Fruit fly (Drosophila melanogaster) whole organism, embryonic: ENCODE results near the gene CG10116.

Experiments
- Antp ChIP-seq: fragments of 200-800 bp; sonication (Bioruptor generic); optimal IDR thresholded peaks from 3 replicates; lab custom pipeline; 2016; ENCODE audit warnings: missing biosample characterization, missing genetic modification characterization
- Blimp-1 ChIP-seq: fragments of 200-800 bp; sonication (Bioruptor generic); optimal IDR thresholded peaks from 3 replicates; lab custom pipeline; 2018; ENCODE audit warnings: missing biosample characterization, missing genetic modification characterization, mild to moderate bottlenecking, moderate library complexity, missing genetic modification reagents
- Bteb2 ChIP-seq: fragments of 200-800 bp; sonication (Bioruptor generic); optimal IDR thresholded peaks from 2 replicates; lab custom pipeline; 2016; ENCODE audit warnings: missing biosample characterization, missing genetic modification characterization
- CG11504 ChIP-seq: fragments of 200-800 bp; sonication (Bioruptor generic); optimal IDR thresholded peaks from 3 replicates; lab custom pipeline; 2019; ENCODE audit warnings: missing biosample characterization, mild to moderate bottlenecking, missing genetic modification characterization, moderate library complexity
- CG13123 ChIP-seq: fragments of 200-800 bp; sonication (Bioruptor generic); optimal IDR thresholded peaks from 2 replicates; lab custom pipeline; 2016; ENCODE audit warnings: missing biosample characterization, missing genetic modification characterization
- CG13894 ChIP-seq: fragments of 200-800 bp; sonication (Bioruptor generic); optimal IDR thresholded peaks from 3 replicates; lab custom pipeline; 2018; ENCODE audit warnings: missing biosample characterization, mild to moderate bottlenecking, missing genetic modification characterization, moderate library complexity
- CG14014 ChIP-seq: fragments of 200-800 bp; sonication (Bioruptor generic); IDR thresholded peaks from 2 replicates; pipeline ENCODE4 v1.3.6; 2022; ENCODE audit warnings: missing biosample characterization, missing genetic modification characterization
- CG14710 ChIP-seq: fragments of 200-800 bp; sonication (Bioruptor generic); optimal IDR thresholded peaks from 3 replicates; lab custom pipeline; 2019; ENCODE audit warnings: missing biosample characterization, mild to moderate bottlenecking, missing genetic modification characterization, moderate library complexity
- CG14860 ChIP-seq: fragments of 200-800 bp; sonication (Bioruptor generic); IDR thresholded peaks from 3 replicates; pipeline ENCODE4 v1.3.6; 2022; ENCODE audit warnings: missing biosample characterization, missing genetic modification characterization; ENCODE audit not compliant: partially characterized antibody
- CG18476 ChIP-seq: fragments of 200-800 bp; sonication (Bioruptor generic); optimal IDR thresholded peaks from 2 replicates; lab custom pipeline; 2016; ENCODE audit warnings: missing biosample characterization, mild to moderate bottlenecking, missing genetic modification characterization
- CG18619 ChIP-seq: fragments of 200-800 bp; sonication (Bioruptor generic); optimal IDR thresholded peaks from 3 replicates; lab custom pipeline; 2017; ENCODE audit warnings: missing biosample characterization, mild to moderate bottlenecking, missing genetic modification characterization
- CG18764 ChIP-seq: fragments of 200-800 bp; sonication (Bioruptor generic); optimal IDR thresholded peaks from 3 replicates; lab custom pipeline; 2016; ENCODE audit warnings: missing biosample characterization, missing genetic modification characterization
- CG2202 ChIP-seq: fragments of 200-800 bp; sonication (Bioruptor generic); optimal IDR thresholded peaks from 2 replicates; lab custom pipeline; 2018; ENCODE audit warnings: missing biosample characterization, mild to moderate bottlenecking, missing genetic modification characterization
- CG3726 ChIP-seq: fragments of 200-800 bp; sonication (Bioruptor generic); IDR thresholded peaks from 3 replicates; pipeline ENCODE4, ENCODE4 v1.3.6; 2022; ENCODE audit warnings: missing biosample characterization, missing genetic modification characterization
- CG3838 ChIP-seq: fragments of 200-800 bp; sonication (Bioruptor generic); optimal IDR thresholded peaks from 3 replicates; lab custom pipeline; 2016; ENCODE audit warnings: missing biosample characterization, missing genetic modification characterization
- CG4404 ChIP-seq: fragments of 200-800 bp; sonication (Bioruptor generic); IDR thresholded peaks from 2 replicates; pipeline ENCODE4 v1.3.6; 2022; ENCODE audit warnings: missing biosample characterization, missing genetic modification characterization
- CG6683 ChIP-seq: fragments of 200-800 bp; sonication (Bioruptor generic); optimal IDR thresholded peaks from 2 replicates; lab custom pipeline; 2017; ENCODE audit warnings: missing biosample characterization, mild to moderate bottlenecking, missing genetic modification characterization, missing genetic modification reagents
- CG7745 ChIP-seq: fragments of 200-800 bp; sonication (Bioruptor generic); optimal IDR thresholded peaks from 2 replicates; lab custom pipeline; 2018; ENCODE audit warnings: missing biosample characterization, mild to moderate bottlenecking, missing genetic modification characterization, moderate library complexity
- Chrac-16 ChIP-seq: fragments of 200-800 bp; sonication (Bioruptor generic); optimal IDR thresholded peaks from 3 replicates; lab custom pipeline; 2016; ENCODE audit warnings: missing biosample characterization, missing genetic modification characterization
- Dll ChIP-seq: fragments of 200-800 bp; sonication (Bioruptor generic); IDR thresholded peaks from 4 replicates; pipeline ENCODE4 v1.3.6; 2022; ENCODE audit warnings: missing biosample characterization, missing genetic modification characterization; ENCODE audit not compliant: partially characterized antibody
- HLH4C ChIP-seq: fragments of 200-800 bp; sonication (Bioruptor generic); IDR thresholded peaks from 3 replicates; pipeline ENCODE4 v1.3.6; 2022; ENCODE audit warnings: missing biosample characterization, missing genetic modification characterization; ENCODE audit not compliant: partially characterized antibody
- HLH54F ChIP-seq: fragments of 200-800 bp; sonication (Bioruptor generic); optimal IDR thresholded peaks from 3 replicates; lab custom pipeline; 2016; ENCODE audit warnings: missing biosample characterization, missing genetic modification characterization
- Oaz ChIP-seq: fragments of 200-800 bp; sonication (Bioruptor generic); IDR thresholded peaks from 2 replicates; pipeline ENCODE4 v1.3.6; 2022; ENCODE audit warnings: missing biosample characterization, missing genetic modification characterization
- Oli ChIP-seq: fragments of 200-800 bp; sonication (Bioruptor generic); optimal IDR thresholded peaks from 2 replicates; lab custom pipeline; 2018; ENCODE audit warnings: missing biosample characterization, mild to moderate bottlenecking, missing genetic modification characterization, moderate library complexity
- Optix ChIP-seq: fragments of 200-800 bp; sonication (Bioruptor generic); IDR thresholded peaks from 3 replicates; pipeline ENCODE4 v1.3.6; 2022; ENCODE audit warnings: missing biosample characterization, missing genetic modification characterization
- Six4 ChIP-seq: fragments of 200-800 bp; sonication (Bioruptor generic); optimal IDR thresholded peaks from 2 replicates; lab custom pipeline; 2016; ENCODE audit warnings: missing biosample characterization, missing genetic modification characterization
- Sox100B ChIP-seq: fragments of 200-800 bp; sonication (Bioruptor generic); optimal IDR thresholded peaks from 3 replicates; lab custom pipeline; 2018; ENCODE audit warnings: missing biosample characterization, mild to moderate bottlenecking, missing genetic modification characterization
- TFAM ChIP-seq: fragments of 200-800 bp; sonication (Bioruptor generic); optimal IDR thresholded peaks from 2 replicates; lab custom pipeline; 2017; ENCODE audit warnings: missing biosample characterization, missing genetic modification characterization, inconsistent platforms
- Usf ChIP-seq: fragments of 200-800 bp; sonication (Bioruptor generic); optimal IDR thresholded peaks from 2 replicates; lab custom pipeline; 2017; ENCODE audit warnings: missing genotype, missing biosample characterization, missing genetic modification characterization
- ase ChIP-seq: fragments of 200-800 bp; sonication (Bioruptor generic); IDR thresholded peaks from 3 replicates; pipeline ENCODE4 v1.3.6; 2022; ENCODE audit warnings: missing biosample characterization, missing genetic modification characterization
- bcd ChIP-seq: fragments of 200-800 bp; sonication (Bioruptor generic); optimal IDR thresholded peaks from 2 replicates; lab custom pipeline; 2017; ENCODE audit warnings: missing biosample characterization, mild to moderate bottlenecking, missing genetic modification characterization
- emc ChIP-seq: fragments of 200-800 bp; sonication (Bioruptor generic); optimal IDR thresholded peaks from 2 replicates; lab custom pipeline; 2016; ENCODE audit warnings: missing biosample characterization, missing genetic modification characterization
- h ChIP-seq: fragments of >200 bp; optimal IDR thresholded peaks from 2 replicates; lab custom pipeline; 2017
- hbn ChIP-seq: fragments of 200-800 bp; sonication (Bioruptor generic); IDR thresholded peaks from 2 replicates; pipeline ENCODE4 v1.3.6; 2022; ENCODE audit warnings: missing biosample characterization, missing genetic modification characterization; ENCODE audit not compliant: partially characterized antibody
- hth ChIP-seq: fragments of >200 bp; optimal IDR thresholded peaks from 2 replicates; lab custom pipeline; 2017; ENCODE audit warnings: inconsistent platforms
- jigr1 ChIP-seq: fragments of 200-800 bp; sonication (Bioruptor generic); IDR thresholded peaks from 3 replicates; pipeline ENCODE4 v1.3.6; 2022; ENCODE audit warnings: missing biosample characterization, missing genetic modification characterization
- kni ChIP-seq: fragments of 200-800 bp; sonication (Bioruptor generic); optimal IDR thresholded peaks from 3 replicates; lab custom pipeline; 2017; ENCODE audit warnings: mild to moderate bottlenecking, missing biosample characterization, missing genetic modification reagents, missing genetic modification characterization
- mam ChIP-seq: fragments of 200-800 bp; sonication (Bioruptor generic); optimal IDR thresholded peaks from 3 replicates; lab custom pipeline; 2016; ENCODE audit warnings: missing biosample characterization, missing genetic modification characterization
- pfk ChIP-seq: fragments of 200-800 bp; sonication (Bioruptor generic); optimal IDR thresholded peaks from 2 replicates; lab custom pipeline; 2018; ENCODE audit warnings: missing biosample characterization, mild to moderate bottlenecking, missing genetic modification characterization, moderate library complexity
- pros ChIP-seq: fragments of 200-800 bp; sonication (Bioruptor generic); optimal IDR thresholded peaks from 3 replicates; lab custom pipeline; 2019; ENCODE audit warnings: missing biosample characterization, mild to moderate bottlenecking, missing genetic modification characterization, moderate library complexity
- salm ChIP-seq: fragments of 200-800 bp; sonication (Bioruptor generic); optimal IDR thresholded peaks from 2 replicates; lab custom pipeline; 2018; ENCODE audit warnings: missing biosample characterization, mild to moderate bottlenecking, missing genetic modification characterization
- schlank ChIP-seq: fragments of 200-800 bp; sonication (Bioruptor generic); optimal IDR thresholded peaks from 2 replicates; lab custom pipeline; 2018; ENCODE audit warnings: missing biosample characterization, mild to moderate bottlenecking, missing genetic modification characterization
- sd ChIP-seq: fragments of 200-800 bp; sonication (Bioruptor generic); optimal IDR thresholded peaks from 3 replicates; lab custom pipeline; 2018; ENCODE audit warnings: missing biosample characterization, mild to moderate bottlenecking, missing genetic modification characterization, moderate library complexity
- slbo ChIP-seq: fragments of 200-800 bp; sonication (Bioruptor generic); IDR thresholded peaks from 2 replicates; pipeline ENCODE4 v1.3.6; 2022; ENCODE audit warnings: missing biosample characterization, missing genetic modification characterization
- ttk ChIP-seq: fragments of 200-800 bp; sonication (Bioruptor generic); IDR thresholded peaks from 2 replicates; pipeline ENCODE4 v2.1.2; 2022; ENCODE audit warnings: missing biosample characterization, missing genetic modification characterization
- twi ChIP-seq: fragments of 200-800 bp; optimal IDR thresholded peaks from 2 replicates; lab custom pipeline; 2019; ENCODE audit warnings: missing biosample characterization, mild to moderate bottlenecking, missing genetic modification characterization, moderate library complexity
- unc-4 ChIP-seq: fragments of 200-800 bp; sonication (Bioruptor generic); IDR thresholded peaks from 2 replicates; pipeline ENCODE4 v1.3.6; 2022; ENCODE audit warnings: missing biosample characterization, missing genetic modification characterization; ENCODE audit not compliant: partially characterized antibody
- unpg ChIP-seq: fragments of 200-800 bp; sonication (Bioruptor generic); optimal IDR thresholded peaks from 3 replicates; lab custom pipeline; 2018; ENCODE audit warnings: missing biosample characterization, mild to moderate bottlenecking, missing genetic modification characterization, moderate library complexity
- vvl ChIP-seq: fragments of 200-800 bp; sonication (Bioruptor generic); IDR thresholded peaks from 2 replicates; pipeline ENCODE4 v1.3.6; 2022; ENCODE audit warnings: missing biosample characterization, missing genetic modification characterization
- wdn ChIP-seq: fragments of 200-800 bp; sonication (Bioruptor generic); IDR thresholded peaks from 2 replicates; pipeline ENCODE4 v1.3.6; 2022; ENCODE audit warnings: missing biosample characterization, missing genetic modification characterization

The CG10116 gene

dm6 chr3L:13486041-13486859 lies 29.2 kb upstream of the CG10116 start, which contains the start of the genes Abp1 and Tgi:
Gene Abp1, minus strand, starts transcription at chr3L:13486280.
Gene Tgi, plus strand, starts transcription at chr3L:13486797.
- TF ChIP-seq wdn (GFP tag; lab: Robert Waterston, UW) (no peak), CG18764 (GFP tag; lab: Kevin White, UChicago) (no peak), Dll (peak; percentile 80), unc-4 (GFP tag; lab: Robert Waterston, UW) (peak; percentile 73), ttk (GFP tag; lab: Robert Waterston, UW) (no peak), Optix (GFP tag; lab: Robert Waterston, UW) (no peak), sd (tag; lab: Kevin White, UChicago) (no peak), CG3838 (no peak), CG7745 (tag; lab: Kevin White, UChicago) (no peak), Sox100B (GFP tag; lab: Kevin White, UChicago) (no peak), Bteb2 (GFP tag; lab: Kevin White, UChicago) (peak; percentile 39), bcd (GFP tag; lab: Kevin White, UChicago) (no peak), Antp (peak; percentile 47), jigr1 (GFP tag; lab: Robert Waterston, UW) (no peak), vvl (GFP tag; lab: Robert Waterston, UW) (peak; percentile 12; the same call in 1 of the 2 replicates), CG4404 (GFP tag; lab: Robert Waterston, UW) (no peak), CG13894 (tag; lab: Kevin White, UChicago) (peak; percentile 32), CG2202 (no peak), CG6683 (GFP tag; lab: Kevin White, UChicago) (no peak), Oaz (GFP tag; lab: Robert Waterston, UW) (no peak), kni (GFP tag; lab: Kevin White, UChicago) (no peak), hth (lab: Kevin White, UChicago) (no peak), ase (no peak), Oli (tag; lab: Kevin White, UChicago) (no peak), unpg (no peak), twi (tag; lab: Kevin White, UChicago) (no peak), slbo (GFP tag; lab: Robert Waterston, UW) (peak; percentile 72), CG18476 (GFP tag; lab: Kevin White, UChicago) (peak; percentile 10), schlank (no peak), Blimp-1 (GFP tag; lab: Kevin White, UChicago) (no peak), salm (no peak), CG14860 (peak; percentile 60), pros (GFP tag; lab: Kevin White, UChicago) (no peak), Usf (GFP tag; lab: Kevin White, UChicago) (no peak), CG18619 (GFP tag; lab: Kevin White, UChicago) (no peak), CG14014 (GFP tag; lab: Robert Waterston, UW) (no peak), HLH54F (GFP tag; lab: Kevin White, UChicago) (peak; percentile 37), CG13123 (GFP tag; lab: Kevin White, UChicago) (no peak), CG11504 (peak; percentile 24), CG14710 (tag; lab: Kevin White, UChicago) (peak; percentile 82), TFAM (GFP tag; lab: Kevin White, UChicago) (no peak), HLH4C (GFP tag; lab: Robert Waterston, UW) (peak; percentile 61), CG3726 (GFP tag; lab: Robert Waterston, UW) (no peak), h (lab: Kevin White, UChicago) (no peak), mam (peak; percentile 72), hbn (GFP tag; lab: Robert Waterston, UW) (peak; percentile 64), emc (GFP tag; lab: Kevin White, UChicago) (no peak), Six4 (GFP tag; lab: Kevin White, UChicago) (no peak), Chrac-16 (GFP tag; lab: Kevin White, UChicago) (no peak), pfk (GFP tag; lab: Kevin White, UChicago) (no peak)
